Fruit fly (Drosophila melanogaster) whole organism, wandering third instar larva: ENCODE data around the gene CG2202.

ENCODE experiments used
- Abd-B ChIP-seq: fragments of >200 bp; optimal IDR thresholded peaks from 2 replicates; lab custom pipeline; 2017; ENCODE audit warnings: missing biosample characterization, missing genetic modification characterization
- br ChIP-seq: fragments of 200-800 bp; sonication (Bioruptor generic); optimal IDR thresholded peaks from 2 replicates; lab custom pipeline; 2016; ENCODE audit warnings: missing biosample characterization, missing genetic modification characterization
- dl ChIP-seq, 2 experiments: fragments of 175-275, 200-275 bp in 1 of 2; fragments of 200-275 bp in 1 of 2; sonication (Bioruptor generic); optimal IDR thresholded peaks; lab custom pipeline; 2018; ENCODE audit warnings: mild to moderate bottlenecking in 2 of 2, missing biosample characterization in 2 of 2, missing genetic modification characterization in 2 of 2, moderate library complexity in 2 of 2; ENCODE audit not compliant: partially characterized antibody in 2 of 2, insufficient read depth in 1 of 2
- pan ChIP-seq: fragments of >200 bp; optimal IDR thresholded peaks from 2 replicates; lab custom pipeline; 2017
- psq ChIP-seq: fragments of 200-800 bp; sonication (Bioruptor generic); optimal IDR thresholded peaks from 3 replicates; lab custom pipeline; 2017; ENCODE audit warnings: missing biosample characterization, mild to moderate bottlenecking, missing genetic modification characterization, moderate library complexity

DNA sequence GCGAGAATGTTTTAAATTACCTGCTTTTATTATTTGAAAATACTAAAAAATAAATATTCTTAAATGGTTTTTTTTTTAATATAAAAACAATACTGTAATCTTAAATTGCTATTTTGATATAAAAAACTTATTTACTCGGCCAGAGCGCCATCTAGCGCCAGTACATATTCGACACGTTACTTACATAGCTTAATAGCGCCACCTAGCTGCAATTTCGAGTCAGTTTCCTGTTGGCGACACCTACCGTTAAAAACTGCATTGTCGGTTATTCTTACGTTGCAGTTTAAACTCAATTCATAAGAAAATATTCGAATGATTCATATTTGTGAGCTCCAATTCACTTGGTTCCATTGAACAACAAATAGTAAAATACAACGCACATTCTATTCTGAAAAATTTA lies 16.2 kb upstream of the CG2202 start:
- TF ChIP-seq dl (GFP tag; optimal IDR thresholded peaks at IDR 0.05; lab: Kevin White, UChicago; ENCODE audit: insufficient read depth in 1 of 2, partially characterized antibody in 2 of 2), result no peak
- no peak for TF ChIP-seq pan (lab: Kevin White, UChicago)
- TF ChIP-seq psq (GFP tag; lab: Kevin White, UChicago), result peak; percentile 39
- TF ChIP-seq Abd-B (GFP tag; lab: Kevin White, UChicago), result no peak
- TF ChIP-seq br, result peak; percentile 13
